Fruit fly (Drosophila melanogaster) whole organism, embryonic: Measurements from ENCODE around the gene CG14196.

Experiments
- Atf6 ChIP-seq: fragments of 200-800 bp; sonication (Bioruptor generic); IDR thresholded peaks from 2 replicates; pipeline ENCODE4 v1.3.6; 2022; ENCODE audit warnings: missing biosample characterization, missing genetic modification characterization
- CG10431 ChIP-seq: fragments of 200-800 bp; sonication (Bioruptor generic); optimal IDR thresholded peaks from 3 replicates; lab custom pipeline; 2018; ENCODE audit warnings: missing biosample characterization, mild to moderate bottlenecking, missing genetic modification characterization
- CG1233 ChIP-seq: fragments of 200-800 bp; sonication (Bioruptor generic); optimal IDR thresholded peaks from 4 replicates; lab custom pipeline; 2018; ENCODE audit warnings: missing biosample characterization, mild to moderate bottlenecking, missing genetic modification characterization
- CG14014 ChIP-seq: fragments of 200-800 bp; sonication (Bioruptor generic); IDR thresholded peaks from 2 replicates; pipeline ENCODE4 v1.3.6; 2022; ENCODE audit warnings: missing biosample characterization, missing genetic modification characterization
- CG17359 ChIP-seq: fragments of 200-800 bp; sonication (Bioruptor generic); optimal IDR thresholded peaks from 3 replicates; lab custom pipeline; 2018; ENCODE audit warnings: missing biosample characterization, mild to moderate bottlenecking, missing genetic modification characterization, moderate library complexity
- CG2678 ChIP-seq: fragments of 200-800 bp; sonication (Bioruptor generic); optimal IDR thresholded peaks from 3 replicates; lab custom pipeline; 2019; ENCODE audit warnings: missing biosample characterization, mild to moderate bottlenecking, missing genetic modification characterization, moderate library complexity
- CG31365 ChIP-seq: fragments of 200-800 bp; sonication (Bioruptor generic); optimal IDR thresholded peaks from 2 replicates; lab custom pipeline; 2018; ENCODE audit warnings: missing biosample characterization, mild to moderate bottlenecking, missing genetic modification characterization
- CG31441 ChIP-seq: fragments of 200-800 bp; sonication (Bioruptor generic); IDR thresholded peaks from 2 replicates; pipeline ENCODE4 v1.3.6; 2022; ENCODE audit warnings: missing biosample characterization, missing genetic modification characterization
- CG3281 ChIP-seq: fragments of 200-800 bp; sonication (Bioruptor generic); optimal IDR thresholded peaks from 3 replicates; lab custom pipeline; 2017; ENCODE audit warnings: missing biosample characterization, mild to moderate bottlenecking, missing genetic modification characterization
- CG3407 ChIP-seq: fragments of 200-800 bp; sonication (Bioruptor generic); optimal IDR thresholded peaks from 2 replicates; lab custom pipeline; 2018; ENCODE audit warnings: missing biosample characterization, mild to moderate bottlenecking, missing genetic modification characterization
- CG3726 ChIP-seq: fragments of 200-800 bp; sonication (Bioruptor generic); IDR thresholded peaks from 3 replicates; pipeline ENCODE4, ENCODE4 v1.3.6; 2022; ENCODE audit warnings: missing biosample characterization, missing genetic modification characterization
- CG4707 ChIP-seq: fragments of 200-800 bp; sonication (Bioruptor generic); optimal IDR thresholded peaks from 2 replicates; lab custom pipeline; 2018; ENCODE audit warnings: missing biosample characterization, mild to moderate bottlenecking, missing genetic modification characterization, moderate library complexity
- CG5180 ChIP-seq: fragments of 200-800 bp; sonication (Bioruptor generic); optimal IDR thresholded peaks from 3 replicates; lab custom pipeline; 2017; ENCODE audit warnings: missing biosample characterization, missing genetic modification characterization, mild to moderate bottlenecking, moderate library complexity, missing genetic modification reagents
- CG7839 ChIP-seq: fragments of 200-800 bp; sonication (Bioruptor generic); optimal IDR thresholded peaks from 3 replicates; lab custom pipeline; 2018; ENCODE audit warnings: missing biosample characterization, mild to moderate bottlenecking, missing genetic modification characterization, moderate library complexity
- Dek ChIP-seq: fragments of 200-800 bp; sonication (Bioruptor generic); optimal IDR thresholded peaks from 3 replicates; lab custom pipeline; 2019; ENCODE audit warnings: missing biosample characterization, mild to moderate bottlenecking, missing genetic modification characterization, moderate library complexity
- Doc3 ChIP-seq: fragments of 200-800 bp; sonication (Bioruptor generic); IDR thresholded peaks from 3 replicates; pipeline ENCODE4 v1.3.6; 2022; ENCODE audit warnings: missing biosample characterization, missing genetic modification characterization; ENCODE audit not compliant: partially characterized antibody
- Dref ChIP-seq: fragments of 200-800 bp; sonication (Bioruptor generic); IDR thresholded peaks from 2 replicates; pipeline ENCODE4 v1.3.6; 2022; ENCODE audit warnings: missing biosample characterization, missing genetic modification characterization
- GATAe ChIP-seq: fragments of 200-800 bp; sonication (Bioruptor generic); conservative IDR thresholded peaks from 2 replicates; pipeline ENCODE4 v1.3.6; 2022; ENCODE audit warnings: missing biosample characterization, missing genetic modification characterization
- H2.0 ChIP-seq: fragments of 200-800 bp; sonication (Bioruptor generic); IDR thresholded peaks from 2 replicates; pipeline ENCODE4 v1.3.6; 2022; ENCODE audit warnings: missing biosample characterization, missing genetic modification characterization
- HLH4C ChIP-seq: fragments of 200-800 bp; sonication (Bioruptor generic); IDR thresholded peaks from 3 replicates; pipeline ENCODE4 v1.3.6; 2022; ENCODE audit warnings: missing biosample characterization, missing genetic modification characterization; ENCODE audit not compliant: partially characterized antibody
- Hr39 ChIP-seq: fragments of >200 bp; optimal IDR thresholded peaks from 2 replicates; lab custom pipeline; 2017
- Opbp ChIP-seq: fragments of 200-800 bp; sonication (Bioruptor generic); IDR thresholded peaks from 3 replicates; pipeline ENCODE4 v1.3.6; 2022; ENCODE audit warnings: missing biosample characterization, missing genetic modification characterization; ENCODE audit not compliant: partially characterized antibody
- Scr ChIP-seq: fragments of 200-800 bp; sonication (Bioruptor generic); IDR thresholded peaks from 2 replicates; pipeline ENCODE4 v1.3.6; 2022; ENCODE audit warnings: missing biosample characterization, missing genetic modification characterization; ENCODE audit not compliant: partially characterized antibody
- Sox100B ChIP-seq: fragments of 200-800 bp; sonication (Bioruptor generic); optimal IDR thresholded peaks from 3 replicates; lab custom pipeline; 2018; ENCODE audit warnings: missing biosample characterization, mild to moderate bottlenecking, missing genetic modification characterization
- Taf1 ChIP-seq: fragments of 200-800 bp; sonication (Bioruptor generic); IDR thresholded peaks from 2 replicates; pipeline ENCODE4 v1.3.6; 2022; ENCODE audit warnings: missing biosample characterization, missing genetic modification characterization
- Trl ChIP-seq, 3 experiments: fragments of >200 bp in 2 of 3; fragments of 200-800 bp in 1 of 3; sonication (Bioruptor generic) in 1 of 3; optimal IDR thresholded peaks; 2 replicates in 1 of 3; 3 replicates in 2 of 3; lab custom pipeline; 2016 to 2017; ENCODE audit warnings: missing biosample characterization in 1 of 3, missing genetic modification characterization in 1 of 3
- abd-A ChIP-seq: fragments of 200-800 bp; sonication (Bioruptor generic); optimal IDR thresholded peaks from 3 replicates; lab custom pipeline; 2019; ENCODE audit warnings: missing biosample characterization, mild to moderate bottlenecking, missing genetic modification characterization, moderate library complexity
- ac ChIP-seq: fragments of 200-800 bp; sonication (Bioruptor generic); optimal IDR thresholded peaks from 3 replicates; lab custom pipeline; 2017; ENCODE audit warnings: missing biosample characterization, mild to moderate bottlenecking, missing genetic modification characterization
- al ChIP-seq: fragments of 200-800 bp; sonication (Bioruptor generic); IDR thresholded peaks from 2 replicates; pipeline ENCODE4 v1.3.6; 2022; ENCODE audit warnings: missing biosample characterization, missing genetic modification characterization
- dan ChIP-seq: fragments of 200-800 bp; sonication (Bioruptor generic); IDR thresholded peaks from 2 replicates; pipeline ENCODE4 v1.3.6; 2022; ENCODE audit warnings: missing biosample characterization, missing genetic modification characterization
- dmrt99B ChIP-seq: fragments of 200-800 bp; sonication (Bioruptor generic); optimal IDR thresholded peaks from 2 replicates; lab custom pipeline; 2018; ENCODE audit warnings: missing biosample characterization, mild to moderate bottlenecking, missing genetic modification characterization, moderate library complexity
- emc ChIP-seq: fragments of 200-800 bp; sonication (Bioruptor generic); optimal IDR thresholded peaks from 2 replicates; lab custom pipeline; 2016; ENCODE audit warnings: missing biosample characterization, missing genetic modification characterization
- fd96Cb ChIP-seq: fragments of 200-800 bp; sonication (Bioruptor generic); optimal IDR thresholded peaks from 2 replicates; lab custom pipeline; 2018; ENCODE audit warnings: missing biosample characterization, mild to moderate bottlenecking, missing genetic modification characterization, moderate library complexity
- hbn ChIP-seq: fragments of 200-800 bp; sonication (Bioruptor generic); IDR thresholded peaks from 2 replicates; pipeline ENCODE4 v1.3.6; 2022; ENCODE audit warnings: missing biosample characterization, missing genetic modification characterization; ENCODE audit not compliant: partially characterized antibody
- hkb ChIP-seq, 2 experiments: fragments of 200-800 bp in 1 of 2; fragments of >200 bp in 1 of 2; sonication (Bioruptor generic) in 1 of 2; IDR thresholded peaks in 1 of 2; optimal IDR thresholded peaks in 1 of 2; 2 replicates each; pipeline versions ENCODE4 v1.3.6 to Lab custom; 2017 to 2022; ENCODE audit warnings: missing biosample characterization in 1 of 2, missing genetic modification characterization in 1 of 2
- nerfin-2 ChIP-seq: fragments of 200-800 bp; sonication (Bioruptor generic); IDR thresholded peaks from 2 replicates; pipeline ENCODE4 v1.3.6; 2022; ENCODE audit warnings: missing biosample characterization, missing genetic modification characterization; ENCODE audit not compliant: partially characterized antibody
- odd ChIP-seq: fragments of 200-800 bp; sonication (Bioruptor generic); optimal IDR thresholded peaks from 2 replicates; lab custom pipeline; 2017; ENCODE audit warnings: missing biosample characterization, mild to moderate bottlenecking, missing genetic modification characterization
- pnt ChIP-seq: fragments of 200-800 bp; sonication (Bioruptor generic); optimal IDR thresholded peaks from 3 replicates; lab custom pipeline; 2016; ENCODE audit warnings: missing biosample characterization, missing genetic modification characterization
- psq ChIP-seq: fragments of 200-800 bp; sonication (Bioruptor generic); optimal IDR thresholded peaks from 2 replicates; lab custom pipeline; 2017; ENCODE audit warnings: missing biosample characterization, missing genetic modification characterization
- sc ChIP-seq, 3 experiments: fragments of >200 bp in 2 of 3; fragments of 200-800 bp in 1 of 3; sonication (Bioruptor generic) in 1 of 3; optimal IDR thresholded peaks; 2 replicates in 2 of 3; 3 replicates in 1 of 3; lab custom pipeline; 2017; ENCODE audit warnings: mild to moderate bottlenecking in 1 of 3, missing biosample characterization in 1 of 3, missing genetic modification characterization in 1 of 3, missing genetic modification reagents in 1 of 3
- slbo ChIP-seq: fragments of 200-800 bp; sonication (Bioruptor generic); IDR thresholded peaks from 2 replicates; pipeline ENCODE4 v1.3.6; 2022; ENCODE audit warnings: missing biosample characterization, missing genetic modification characterization
- sob ChIP-seq: fragments of 200-800 bp; sonication (Bioruptor generic); IDR thresholded peaks from 2 replicates; pipeline ENCODE4 v1.3.6; 2022; ENCODE audit warnings: missing biosample characterization, missing genetic modification characterization
- stwl ChIP-seq: fragments of 200-800 bp; sonication (Bioruptor generic); optimal IDR thresholded peaks from 3 replicates; lab custom pipeline; 2018; ENCODE audit warnings: missing biosample characterization, mild to moderate bottlenecking, missing genetic modification characterization, moderate library complexity
- tap ChIP-seq: fragments of 200-800 bp; optimal IDR thresholded peaks from 3 replicates; lab custom pipeline; 2019; ENCODE audit warnings: missing biosample characterization, mild to moderate bottlenecking, missing genetic modification characterization, moderate library complexity
- toy ChIP-seq: fragments of 200-800 bp; sonication (Bioruptor generic); IDR thresholded peaks from 2 replicates; pipeline ENCODE4 v1.3.6; 2022; ENCODE audit warnings: missing biosample characterization, missing genetic modification characterization
- trem ChIP-seq: fragments of 200-800 bp; optimal IDR thresholded peaks from 3 replicates; lab custom pipeline; 2019; ENCODE audit warnings: missing biosample characterization, mild to moderate bottlenecking, missing genetic modification characterization, moderate library complexity
- zen2 ChIP-seq: fragments of 200-800 bp; sonication (Bioruptor generic); IDR thresholded peaks from 3 replicates; pipeline ENCODE4 v1.3.6; 2022; ENCODE audit warnings: missing biosample characterization, missing genetic modification characterization; ENCODE audit not compliant: partially characterized antibody

Gene CG14196

dm6 chrX:19289318-19289970 is 47.8 kb upstream of the CG14196 start (continued):
- TF ChIP-seq hbn (GFP tag; lab: Robert Waterston, UW) (no peak), odd (GFP tag; lab: Kevin White, UChicago) (peak; percentile 77), Dref (GFP tag; lab: Robert Waterston, UW) (no peak), trem (peak; percentile 61), CG10431 (peak; percentile 34), CG3726 (GFP tag; lab: Robert Waterston, UW) (peak; percentile 92), Taf1 (GFP tag; lab: Robert Waterston, UW) (0 out of 2 replicates have a peak, but pooled peaks have one; percentile 22), Atf6 (GFP tag; lab: Robert Waterston, UW) (peak; percentile 78; the same call in 1 of the 2 replicates), zen2 (GFP tag; lab: Robert Waterston, UW) (no peak), HLH4C (GFP tag; lab: Robert Waterston, UW) (no peak), nerfin-2 (GFP tag; lab: Robert Waterston, UW) (no peak), sc (optimal IDR thresholded peaks at IDR 0.05; lab: Kevin White, UChicago) (no peak), sc (GFP tag; optimal IDR thresholded peaks at IDR 0.05; lab: Kevin White, UChicago) (peak; percentile 65), al (GFP tag; lab: Robert Waterston, UW) (peak; percentile 66), Trl (optimal IDR thresholded peaks at IDR 0.05; lab: Kevin White, UChicago) (no peak), Trl (GFP tag; optimal IDR thresholded peaks at IDR 0.05; lab: Kevin White, UChicago) (peak; percentile 80), Dek (tag; lab: Kevin White, UChicago) (peak; percentile 73), CG7839 (peak; percentile 90), CG2678 (tag; lab: Kevin White, UChicago) (peak; percentile 91), H2.0 (GFP tag; lab: Robert Waterston, UW) (peak; percentile 94), psq (GFP tag; lab: Kevin White, UChicago) (peak; percentile 2), sob (peak; percentile 88), stwl (tag; lab: Kevin White, UChicago) (no peak), CG4707 (GFP tag; lab: Kevin White, UChicago) (peak; percentile 86), CG31441 (GFP tag; lab: Robert Waterston, UW) (peak; percentile 91), ac (GFP tag; lab: Kevin White, UChicago) (peak; percentile 25), tap (tag; lab: Kevin White, UChicago) (peak; percentile 92), CG5180 (peak; percentile 77), toy (GFP tag; lab: Robert Waterston, UW) (peak; percentile 49; the same call in 1 of the 2 replicates), CG31365 (tag; lab: Kevin White, UChicago) (peak; percentile 67), dan (GFP tag; lab: Robert Waterston, UW) (peak; percentile 49), GATAe (GFP tag; lab: Robert Waterston, UW) (no peak), slbo (peak; percentile 90), pnt (GFP tag; lab: Kevin White, UChicago) (peak; percentile 89), CG3281 (GFP tag; lab: Kevin White, UChicago) (peak; percentile 72), hkb (optimal IDR thresholded peaks at IDR 0.05; lab: Kevin White, UChicago) (no peak), hkb (GFP tag; IDR thresholded peaks at IDR 0.05; lab: Robert Waterston, UW) (peak; percentile 95), emc (GFP tag; lab: Kevin White, UChicago) (peak; percentile 15), Doc3 (GFP tag; lab: Robert Waterston, UW) (no peak), CG14014 (GFP tag; lab: Robert Waterston, UW) (peak; percentile 91), Opbp (no peak), dmrt99B (tag; lab: Kevin White, UChicago) (peak; percentile 94), Sox100B (peak; percentile 78), abd-A (no peak), CG1233 (GFP tag; lab: Kevin White, UChicago) (peak; percentile 86), CG3407 (peak; percentile 83), CG17359 (peak; percentile 94), fd96Cb (tag; lab: Kevin White, UChicago) (peak; percentile 90), Scr (GFP tag; lab: Robert Waterston, UW) (no peak), Hr39 (lab: Kevin White, UChicago) (no peak)
